Worm (Caenorhabditis elegans): Measurements from ENCODE around the gene rnp-2.

DNA sequence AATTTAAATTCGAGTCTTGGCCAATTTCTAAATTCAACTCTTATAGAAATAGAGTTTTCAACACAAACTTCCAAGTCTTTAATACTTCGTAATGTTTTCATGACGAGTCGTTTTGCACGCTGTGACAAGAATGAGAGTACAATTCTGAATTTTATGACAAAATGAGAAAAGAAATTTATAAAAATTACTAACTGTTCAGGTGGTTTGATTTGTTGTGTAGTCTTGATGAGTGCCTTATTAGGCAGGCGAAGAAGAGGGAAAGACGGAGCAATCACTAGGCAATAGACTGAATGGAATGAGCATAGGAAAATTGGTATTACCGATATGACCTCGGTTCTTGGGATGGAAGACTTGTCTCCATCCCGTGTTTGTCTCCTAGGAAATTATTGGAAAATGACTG lies 48.1 kb downstream of the rnp-2 start, which contains the start of gene F30B5.11:
- TF ChIP-seq ztf-4 (tag; optimal IDR thresholded peaks at IDR 0.05) (no peak), snpc-4 (tag; optimal IDR thresholded peaks at IDR 0.05) (no peak), ceh-9 (tag; optimal IDR thresholded peaks at IDR 0.05) (no peak), ama-1 (optimal IDR thresholded peaks at IDR 0.05) (no peak)
